Worm (Caenorhabditis elegans) whole organism, L2 larva: ENCODE data around the gene sel-7.

ENCODE experiments used
- F13H6.1 ChIP-seq: sonication (generic microtip); optimal IDR thresholded peaks from 2 replicates; lab custom pipeline; 2016; ENCODE audit warnings: missing genetic modification characterization, missing compliant biosample characterization
- aly-2 ChIP-seq: fragments of 150-350 bp; optimal IDR thresholded peaks from 2 replicates; lab custom pipeline; 2014; ENCODE audit warnings: missing biosample characterization, missing genetic modification characterization
- lin-11 ChIP-seq: fragments of 150-350 bp; sonication (generic microtip); optimal IDR thresholded peaks from 2 replicates; lab custom pipeline; 2014; ENCODE audit warnings: missing biosample characterization, missing genetic modification characterization, inconsistent platforms, mixed read lengths
- lin-13 ChIP-seq: fragments of 150-350 bp; optimal IDR thresholded peaks from 2 replicates; lab custom pipeline; 2014; ENCODE audit warnings: missing biosample characterization, missing genetic modification reagents, missing genetic modification characterization
- lsy-2 ChIP-seq, 2 experiments: fragments of 150-350 bp in 1 of 2; sonication (generic microtip) in 1 of 2; optimal IDR thresholded peaks; 2 replicates each; lab custom pipeline; 2014 to 2017; ENCODE audit warnings: missing biosample characterization in 2 of 2, missing genetic modification characterization in 2 of 2
- mdl-1 ChIP-seq, 2 experiments: fragments of 150-350 bp in 1 of 2; sonication (generic microtip) in 1 of 2; optimal IDR thresholded peaks; 2 replicates each; lab custom pipeline; 2017; ENCODE audit warnings: missing biosample characterization in 2 of 2, missing genetic modification characterization in 2 of 2
- nhr-12 ChIP-seq: fragments of 150-350 bp; optimal IDR thresholded peaks from 2 replicates; lab custom pipeline; 2014; ENCODE audit warnings: missing biosample characterization, missing genetic modification characterization
- nhr-237 ChIP-seq: fragments of 150-350 bp; optimal IDR thresholded peaks from 2 replicates; lab custom pipeline; 2014; ENCODE audit warnings: missing biosample characterization, missing genetic modification characterization
- snpc-4 ChIP-seq: fragments of 150-350 bp; optimal IDR thresholded peaks from 2 replicates; lab custom pipeline; 2014; ENCODE audit warnings: missing biosample characterization, missing genetic modification characterization
- unc-55 ChIP-seq: fragments of 150-350 bp; sonication (generic microtip); optimal IDR thresholded peaks from 3 replicates; lab custom pipeline; 2014; ENCODE audit warnings: missing biosample characterization, missing genetic modification reagents, missing genetic modification characterization

DNA sequence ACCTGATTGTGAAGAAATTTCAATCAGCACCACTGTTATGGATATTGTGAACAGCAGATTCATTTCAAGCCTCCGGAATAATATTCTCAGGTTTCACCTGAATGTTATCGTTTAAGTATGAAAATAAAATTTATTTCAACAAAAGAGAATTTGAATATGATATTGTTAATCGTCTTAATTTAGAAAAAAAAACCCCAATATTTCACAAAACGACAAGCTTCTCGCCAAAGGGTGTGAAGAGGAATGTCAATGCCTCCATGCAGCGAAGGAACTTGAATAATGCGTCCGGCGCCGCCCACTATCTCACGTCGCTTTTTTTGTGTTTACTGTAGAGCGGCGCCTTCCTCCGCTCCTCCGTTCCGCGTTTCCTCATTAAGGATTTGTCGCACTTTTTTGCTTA lies 37.2 kb downstream of the sel-7 start, which contains the start of gene C11H1.5:
- no peak for TF ChIP-seq F13H6.1 (tag; lab: Kevin White, UChicago)
- no peak for TF ChIP-seq unc-55 (GFP tag; lab: Kevin White, UChicago)
- no peak for TF ChIP-seq snpc-4 (tag; lab: Kevin White, UChicago)
- no peak for TF ChIP-seq lsy-2 (tag; optimal IDR thresholded peaks at IDR 0.05; lab: Kevin White, UChicago)
- no peak for TF ChIP-seq aly-2 (tag; lab: Kevin White, UChicago)
- TF ChIP-seq lin-13: no peak
- TF ChIP-seq lin-11: no peak
- no peak for TF ChIP-seq nhr-12 (tag; lab: Kevin White, UChicago)
- TF ChIP-seq nhr-237 (tag; lab: Kevin White, UChicago): no peak
- TF ChIP-seq mdl-1 (tag; optimal IDR thresholded peaks at IDR 0.05; lab: Kevin White, UChicago): no peak
